Fruit fly (Drosophila melanogaster) whole organism, embryonic: ENCODE data around the gene CG18081.
A peak's percentile ranks its signal among the peaks of the same experiment; 100 is the strongest.

ENCODE experiments used
- Ada2b ChIP-seq: fragments of 200-800 bp; sonication (Bioruptor generic); IDR thresholded peaks from 2 replicates; pipeline ENCODE4 v1.3.6; 2022; ENCODE audit warnings: missing biosample characterization, missing genetic modification characterization
- Antp ChIP-seq: fragments of 200-800 bp; sonication (Bioruptor generic); optimal IDR thresholded peaks from 3 replicates; lab custom pipeline; 2016; ENCODE audit warnings: missing biosample characterization, missing genetic modification characterization
- Asciz ChIP-seq: fragments of 200-800 bp; sonication (Bioruptor generic); optimal IDR thresholded peaks from 2 replicates; lab custom pipeline; 2017; ENCODE audit warnings: missing biosample characterization, mild to moderate bottlenecking, missing genetic modification characterization, missing genetic modification reagents
- BEAF-32 ChIP-seq: fragments of 200-800 bp; sonication (Bioruptor generic); optimal IDR thresholded peaks from 3 replicates; lab custom pipeline; 2017; ENCODE audit warnings: missing biosample characterization, missing genetic modification characterization, mild to moderate bottlenecking, moderate library complexity, missing genetic modification reagents
- CG11085 ChIP-seq: fragments of 200-800 bp; sonication (Bioruptor generic); IDR thresholded peaks from 2 replicates; pipeline ENCODE4 v1.3.6; 2022; ENCODE audit warnings: missing biosample characterization, missing genetic modification characterization
- CG12236 ChIP-seq: fragments of 200-800 bp; sonication (Bioruptor generic); optimal IDR thresholded peaks from 2 replicates; lab custom pipeline; 2016; ENCODE audit warnings: missing biosample characterization, missing genetic modification characterization
- CG1233 ChIP-seq: fragments of 200-800 bp; sonication (Bioruptor generic); optimal IDR thresholded peaks from 4 replicates; lab custom pipeline; 2018; ENCODE audit warnings: missing biosample characterization, mild to moderate bottlenecking, missing genetic modification characterization
- CG13296 ChIP-seq: fragments of 200-800 bp; sonication (Bioruptor generic); optimal IDR thresholded peaks from 3 replicates; lab custom pipeline; 2018; ENCODE audit warnings: missing biosample characterization, mild to moderate bottlenecking, missing genetic modification characterization
- CG1529 ChIP-seq: fragments of 200-800 bp; sonication (Bioruptor generic); optimal IDR thresholded peaks from 3 replicates; lab custom pipeline; 2018; ENCODE audit warnings: missing biosample characterization, missing genetic modification characterization
- CG15514 ChIP-seq: fragments of 200-800 bp; sonication (Bioruptor generic); optimal IDR thresholded peaks from 3 replicates; lab custom pipeline; 2017; ENCODE audit warnings: missing biosample characterization, missing genetic modification characterization, mild to moderate bottlenecking, moderate library complexity, missing genetic modification reagents
- CG17328 ChIP-seq: fragments of 200-800 bp; sonication (Bioruptor generic); IDR thresholded peaks from 2 replicates; pipeline ENCODE4 v1.3.6; 2022; ENCODE audit warnings: missing biosample characterization, missing genetic modification characterization
- CG17912 ChIP-seq: fragments of 200-800 bp; sonication (Bioruptor generic); optimal IDR thresholded peaks from 2 replicates; lab custom pipeline; 2018; ENCODE audit warnings: missing biosample characterization, mild to moderate bottlenecking, missing genetic modification characterization
- CG18619 ChIP-seq: fragments of 200-800 bp; sonication (Bioruptor generic); optimal IDR thresholded peaks from 3 replicates; lab custom pipeline; 2017; ENCODE audit warnings: missing biosample characterization, mild to moderate bottlenecking, missing genetic modification characterization
- CG2678 ChIP-seq: fragments of 200-800 bp; sonication (Bioruptor generic); optimal IDR thresholded peaks from 3 replicates; lab custom pipeline; 2019; ENCODE audit warnings: missing biosample characterization, mild to moderate bottlenecking, missing genetic modification characterization, moderate library complexity
- CG33213 ChIP-seq: fragments of 200-800 bp; sonication (Bioruptor generic); optimal IDR thresholded peaks from 3 replicates; lab custom pipeline; 2016; ENCODE audit warnings: missing biosample characterization, missing genetic modification characterization
- CG34376 ChIP-seq: fragments of 200-800 bp; sonication (Bioruptor generic); optimal IDR thresholded peaks from 2 replicates; lab custom pipeline; 2018; ENCODE audit warnings: missing biosample characterization, mild to moderate bottlenecking, missing genetic modification characterization
- CG43689 ChIP-seq: fragments of 200-800 bp; sonication (Bioruptor generic); IDR thresholded peaks from 2 replicates; pipeline ENCODE4 v1.3.6; 2022; ENCODE audit warnings: missing biosample characterization, missing genetic modification characterization
- CG4730 ChIP-seq: fragments of 200-800 bp; sonication (Bioruptor generic); IDR thresholded peaks from 2 replicates; pipeline ENCODE4 v1.3.6; 2022; ENCODE audit warnings: missing biosample characterization, missing genetic modification characterization
- CG6254 ChIP-seq: fragments of 200-800 bp; sonication (Bioruptor generic); optimal IDR thresholded peaks from 3 replicates; lab custom pipeline; 2017; ENCODE audit warnings: mild to moderate bottlenecking, missing biosample characterization, missing genetic modification reagents, missing genetic modification characterization
- CG6654 ChIP-seq: fragments of 200-800 bp; sonication (Bioruptor generic); optimal IDR thresholded peaks from 2 replicates; lab custom pipeline; 2017; ENCODE audit warnings: missing biosample characterization, mild to moderate bottlenecking, missing genetic modification characterization
- CG6813 ChIP-seq: fragments of 200-800 bp; sonication (Bioruptor generic); optimal IDR thresholded peaks from 2 replicates; lab custom pipeline; 2017; ENCODE audit warnings: missing biosample characterization, missing genetic modification characterization, mild to moderate bottlenecking, moderate library complexity, missing genetic modification reagents
- CG7357 ChIP-seq: fragments of 200-800 bp; sonication (Bioruptor generic); IDR thresholded peaks from 3 replicates; pipeline ENCODE4 v1.3.6; 2022; ENCODE audit warnings: missing biosample characterization, missing genetic modification characterization
- CG9932 ChIP-seq: fragments of 200-800 bp; sonication (Bioruptor generic); IDR thresholded peaks from 2 replicates; pipeline ENCODE4 v1.3.6; 2022; ENCODE audit warnings: missing biosample characterization, missing genetic modification characterization
- Dref ChIP-seq: fragments of 200-800 bp; sonication (Bioruptor generic); IDR thresholded peaks from 2 replicates; pipeline ENCODE4 v1.3.6; 2022; ENCODE audit warnings: missing biosample characterization, missing genetic modification characterization
- Eip74EF ChIP-seq, 2 experiments: fragments of 200-800 bp in 1 of 2; fragments of >200 bp in 1 of 2; sonication (Bioruptor generic) in 1 of 2; optimal IDR thresholded peaks; 2 replicates each; lab custom pipeline; 2017 to 2019; ENCODE audit warnings: missing biosample characterization in 2 of 2, missing genetic modification characterization in 2 of 2, mild to moderate bottlenecking in 1 of 2, moderate library complexity in 1 of 2
- Fer2 ChIP-seq: fragments of 200-800 bp; sonication (Bioruptor generic); optimal IDR thresholded peaks from 2 replicates; lab custom pipeline; 2018; ENCODE audit warnings: missing biosample characterization, mild to moderate bottlenecking, missing genetic modification characterization, moderate library complexity
- HHEX ChIP-seq: fragments of 200-800 bp; sonication (Bioruptor generic); optimal IDR thresholded peaks from 3 replicates; lab custom pipeline; 2017; ENCODE audit warnings: missing biosample characterization, mild to moderate bottlenecking, missing genetic modification characterization, missing genetic modification reagents
- Hey ChIP-seq: fragments of 200-800 bp; sonication (Bioruptor generic); optimal IDR thresholded peaks from 3 replicates; lab custom pipeline; 2018; ENCODE audit warnings: missing biosample characterization, mild to moderate bottlenecking, missing genetic modification characterization
- Mes4 ChIP-seq: fragments of 200-800 bp; sonication (Bioruptor generic); optimal IDR thresholded peaks from 2 replicates; lab custom pipeline; 2016; ENCODE audit warnings: missing biosample characterization, missing genetic modification characterization
- Nf-YA ChIP-seq: fragments of 200-800 bp; sonication (Bioruptor generic); IDR thresholded peaks from 2 replicates; pipeline ENCODE4 v1.3.6; 2022; ENCODE audit warnings: missing biosample characterization, missing genetic modification characterization
- Nf-YC ChIP-seq: fragments of 200-800 bp; optimal IDR thresholded peaks from 3 replicates; lab custom pipeline; 2019; ENCODE audit warnings: missing biosample characterization, mild to moderate bottlenecking, missing genetic modification characterization, moderate library complexity
- Xrp1 ChIP-seq: fragments of 200-800 bp; sonication (Bioruptor generic); IDR thresholded peaks from 2 replicates; pipeline ENCODE4 v1.3.6; 2022; ENCODE audit warnings: missing biosample characterization, missing genetic modification characterization
- amos ChIP-seq: fragments of 200-800 bp; sonication (Bioruptor generic); IDR thresholded peaks from 2 replicates; pipeline ENCODE4 v1.3.6; 2022; ENCODE audit warnings: missing biosample characterization, missing genetic modification characterization; ENCODE audit not compliant: partially characterized antibody
- bab2 ChIP-seq: fragments of 200-800 bp; sonication (Bioruptor generic); optimal IDR thresholded peaks from 2 replicates; lab custom pipeline; 2016; ENCODE audit warnings: missing biosample characterization, missing genetic modification characterization
- dpn ChIP-seq, 2 experiments: fragments of 200-800 bp; sonication (Bioruptor generic); optimal IDR thresholded peaks; 3 replicates each; lab custom pipeline; 2016; ENCODE audit warnings: missing biosample characterization in 2 of 2, missing genetic modification characterization in 2 of 2
- fd102C ChIP-seq: fragments of 200-800 bp; sonication (Bioruptor generic); optimal IDR thresholded peaks from 2 replicates; lab custom pipeline; 2018; ENCODE audit warnings: missing biosample characterization, mild to moderate bottlenecking, missing genetic modification characterization, moderate library complexity
- fu2 ChIP-seq: fragments of 200-800 bp; sonication (Bioruptor generic); optimal IDR thresholded peaks from 2 replicates; lab custom pipeline; 2016; ENCODE audit warnings: missing biosample characterization, missing genetic modification characterization
- grn ChIP-seq: fragments of 200-800 bp; sonication (Bioruptor generic); optimal IDR thresholded peaks from 3 replicates; lab custom pipeline; 2017; ENCODE audit warnings: missing biosample characterization, missing genetic modification characterization
- gsb ChIP-seq: fragments of 200-800 bp; sonication (Bioruptor generic); IDR thresholded peaks from 2 replicates; pipeline ENCODE4 v1.3.6; 2022; ENCODE audit warnings: missing biosample characterization, missing genetic modification characterization
- hkb ChIP-seq, 2 experiments: fragments of 200-800 bp in 1 of 2; fragments of >200 bp in 1 of 2; sonication (Bioruptor generic) in 1 of 2; IDR thresholded peaks in 1 of 2; optimal IDR thresholded peaks in 1 of 2; 2 replicates each; pipeline versions ENCODE4 v1.3.6 to Lab custom; 2017 to 2022; ENCODE audit warnings: missing biosample characterization in 1 of 2, missing genetic modification characterization in 1 of 2
- pfk ChIP-seq: fragments of 200-800 bp; sonication (Bioruptor generic); optimal IDR thresholded peaks from 2 replicates; lab custom pipeline; 2018; ENCODE audit warnings: missing biosample characterization, mild to moderate bottlenecking, missing genetic modification characterization, moderate library complexity
- phol ChIP-seq: fragments of 200-800 bp; sonication (Bioruptor generic); optimal IDR thresholded peaks from 3 replicates; lab custom pipeline; 2018; ENCODE audit warnings: missing biosample characterization, mild to moderate bottlenecking, missing genetic modification characterization, moderate library complexity
- ro ChIP-seq: fragments of 200-800 bp; sonication (Bioruptor generic); IDR thresholded peaks from 2 replicates; pipeline ENCODE4 v1.3.6; 2022; ENCODE audit warnings: missing biosample characterization, missing genetic modification characterization
- sr ChIP-seq: fragments of 200-800 bp; sonication (Bioruptor generic); IDR thresholded peaks from 3 replicates; pipeline ENCODE4 v1.3.6; 2022; ENCODE audit warnings: missing biosample characterization, missing genetic modification characterization
- tio ChIP-seq: fragments of 200-800 bp; sonication (Bioruptor generic); optimal IDR thresholded peaks from 2 replicates; lab custom pipeline; 2017; ENCODE audit warnings: missing biosample characterization, missing genetic modification characterization, inconsistent platforms
- trem ChIP-seq: fragments of 200-800 bp; optimal IDR thresholded peaks from 3 replicates; lab custom pipeline; 2019; ENCODE audit warnings: missing biosample characterization, mild to moderate bottlenecking, missing genetic modification characterization, moderate library complexity
- trh ChIP-seq: fragments of 200-800 bp; sonication (Bioruptor generic); optimal IDR thresholded peaks from 2 replicates; lab custom pipeline; 2016; ENCODE audit warnings: missing biosample characterization, missing genetic modification characterization
- wek ChIP-seq: fragments of 200-800 bp; sonication (Bioruptor generic); optimal IDR thresholded peaks from 3 replicates; lab custom pipeline; 2018; ENCODE audit warnings: missing biosample characterization, mild to moderate bottlenecking, missing genetic modification characterization, moderate library complexity
- zen ChIP-seq: fragments of 200-800 bp; sonication (Bioruptor generic); optimal IDR thresholded peaks from 3 replicates; lab custom pipeline; 2018; ENCODE audit warnings: missing biosample characterization, mild to moderate bottlenecking, missing genetic modification characterization, moderate library complexity
- zfh1 ChIP-seq: fragments of 200-800 bp; sonication (Bioruptor generic); IDR thresholded peaks from 3 replicates; pipeline ENCODE4 v1.3.6; 2022; ENCODE audit warnings: missing biosample characterization, missing genetic modification characterization
- zfh2 ChIP-seq: fragments of 200-800 bp; sonication (Bioruptor generic); optimal IDR thresholded peaks from 2 replicates; lab custom pipeline; 2016; ENCODE audit warnings: missing biosample characterization, missing genetic modification characterization

The CG18081 gene

DNA sequence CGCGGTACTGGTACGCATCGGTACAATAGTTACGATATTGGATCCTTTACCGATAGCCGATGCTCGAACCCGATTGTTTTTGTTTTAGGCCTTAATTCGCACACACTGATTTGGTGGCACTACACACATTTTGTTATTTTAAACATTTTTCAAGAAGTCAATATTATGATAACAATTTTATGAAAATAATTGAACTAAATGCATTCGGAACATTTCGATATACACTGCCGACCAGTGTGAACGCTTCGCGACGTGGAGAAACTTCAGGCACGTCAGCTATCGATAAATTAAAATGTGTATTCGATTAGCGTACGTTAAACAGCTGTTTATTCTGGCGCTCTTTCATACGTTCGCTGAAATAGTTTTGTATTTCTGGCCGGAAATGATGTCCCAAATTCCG lies 3.0 kb downstream of the CG18081 start, which contains the start of gene CG12713 (continued):
- TF ChIP-seq Nf-YA (GFP tag; lab: Robert Waterston, UW) (no peak), Mes4 (GFP tag; lab: Kevin White, UChicago) (no peak), Asciz (GFP tag; lab: Kevin White, UChicago) (no peak), fu2 (GFP tag; lab: Kevin White, UChicago) (no peak), CG2678 (tag; lab: Kevin White, UChicago) (no peak), CG12236 (GFP tag; lab: Kevin White, UChicago) (no peak), Eip74EF (GFP tag; optimal IDR thresholded peaks at IDR 0.05; lab: Kevin White, UChicago) (no peak), CG4730 (GFP tag; lab: Robert Waterston, UW) (no peak), CG7357 (GFP tag; lab: Robert Waterston, UW) (peak; percentile 99), amos (peak; percentile 86), CG17328 (GFP tag; lab: Robert Waterston, UW) (no peak), CG6254 (GFP tag; lab: Kevin White, UChicago) (no peak), dpn (GFP tag; optimal IDR thresholded peaks at IDR 0.05; lab: Kevin White, UChicago) (peak; percentile 22 to 34), CG6813 (GFP tag; lab: Kevin White, UChicago) (no peak), Nf-YC (tag; lab: Kevin White, UChicago) (no peak), CG17912 (GFP tag; lab: Kevin White, UChicago) (no peak), CG11085 (GFP tag; lab: Robert Waterston, UW) (no peak), grn (GFP tag; lab: Kevin White, UChicago) (no peak), trem (tag; lab: Kevin White, UChicago) (peak; percentile 82), Ada2b (GFP tag; lab: Robert Waterston, UW) (no peak), zen (tag; lab: Kevin White, UChicago) (peak; percentile 60), Antp (GFP tag; lab: Kevin White, UChicago) (no peak), trh (no peak), CG1233 (GFP tag; lab: Kevin White, UChicago) (no peak), CG18619 (no peak), CG33213 (GFP tag; lab: Kevin White, UChicago) (peak; percentile 36), pfk (GFP tag; lab: Kevin White, UChicago) (no peak), BEAF-32 (GFP tag; lab: Kevin White, UChicago) (peak; percentile 91), Fer2 (no peak), zfh2 (GFP tag; lab: Kevin White, UChicago) (peak; percentile 42), fd102C (no peak), bab2 (GFP tag; lab: Kevin White, UChicago) (peak; percentile 3), hkb (optimal IDR thresholded peaks at IDR 0.05; lab: Kevin White, UChicago) (peak; percentile 20), hkb (GFP tag; IDR thresholded peaks at IDR 0.05; lab: Robert Waterston, UW) (no peak), CG9932 (GFP tag; lab: Robert Waterston, UW) (no peak), Xrp1 (GFP tag; lab: Robert Waterston, UW) (no peak), wek (GFP tag; lab: Kevin White, UChicago) (no peak), sr (GFP tag; lab: Robert Waterston, UW) (no peak), zfh1 (no peak), tio (GFP tag; lab: Kevin White, UChicago) (no peak), Dref (GFP tag; lab: Robert Waterston, UW) (peak; percentile 93), Hey (tag; lab: Kevin White, UChicago) (no peak), CG13296 (no peak), phol (tag; lab: Kevin White, UChicago) (peak; percentile 69), CG15514 (GFP tag; lab: Kevin White, UChicago) (peak; percentile 82), CG1529 (GFP tag; lab: Kevin White, UChicago) (no peak), CG6654 (GFP tag; lab: Kevin White, UChicago) (no peak), CG43689 (no peak), gsb (no peak), CG34376 (GFP tag; lab: Kevin White, UChicago) (no peak), HHEX (GFP tag; lab: Kevin White, UChicago) (no peak), ro (GFP tag; lab: Robert Waterston, UW) (no peak)
